Fruit fly (Drosophila melanogaster) Kc167 (cell line): Measurements from ENCODE around the gene Ugt37A2.

ENCODE experiments used
- Myc ChIP-seq: fragments of >200 bp; optimal IDR thresholded peaks from 2 replicates; lab custom pipeline; 2017; ENCODE audit warnings: missing external identifiers
- Sin3A ChIP-seq: fragments of >200 bp; optimal IDR thresholded peaks from 2 replicates; lab custom pipeline; 2018; ENCODE audit warnings: missing external identifiers
- h ChIP-seq: fragments of >200 bp; optimal IDR thresholded peaks from 3 replicates; lab custom pipeline; 2018; ENCODE audit warnings: missing external identifiers
- insv ChIP-seq: fragments of >200 bp; optimal IDR thresholded peaks from 3 replicates; lab custom pipeline; 2018; ENCODE audit warnings: missing external identifiers
- psq ChIP-seq: fragments of >200 bp; optimal IDR thresholded peaks from 2 replicates; lab custom pipeline; 2017; ENCODE audit warnings: missing external identifiers
- ttk ChIP-seq: sonication (Bioruptor generic); optimal IDR thresholded peaks from 2 replicates; lab custom pipeline; 2017; ENCODE audit warnings: missing external identifiers

Gene Ugt37A2

DNA sequence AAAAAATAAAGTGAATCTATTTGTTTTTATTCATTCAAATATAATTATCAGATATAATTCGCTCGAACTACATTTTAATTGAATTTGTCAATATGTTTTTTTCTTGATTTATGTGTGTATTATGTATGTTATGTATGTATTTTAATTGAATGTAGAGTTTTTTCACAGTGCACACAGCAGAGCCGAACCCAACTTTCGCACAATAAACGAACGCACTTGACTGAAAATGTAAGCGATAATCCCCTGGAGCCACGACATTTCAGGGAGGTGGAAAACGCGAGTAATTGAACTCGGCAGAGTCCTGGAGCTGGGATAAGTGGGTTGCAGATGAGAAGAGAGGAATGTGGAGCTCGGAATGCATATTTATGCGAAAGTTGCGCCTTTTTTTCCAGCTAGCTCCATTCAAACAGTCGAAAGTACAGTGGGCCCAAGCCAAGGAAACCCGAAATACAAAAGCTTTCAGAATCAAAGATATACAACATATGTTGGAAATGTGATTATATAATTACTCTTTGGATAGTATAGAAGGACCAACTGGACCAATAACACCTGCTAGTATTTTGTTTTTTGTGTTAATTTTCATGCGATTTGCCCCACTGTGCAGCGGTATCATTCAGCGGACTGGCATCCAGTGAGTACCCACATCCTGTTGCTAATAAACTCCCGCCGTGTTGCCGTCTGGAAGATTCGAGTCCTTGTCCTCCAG, 11.3 kb upstream of the Ugt37A2 start:
- TF ChIP-seq Sin3A (no peak), insv (lab: Kevin White, UChicago) (no peak), psq (no peak), h (lab: Kevin White, UChicago) (no peak), Myc (lab: Kevin White, UChicago) (no peak), ttk (lab: Kevin White, UChicago) (no peak)

DNA sequence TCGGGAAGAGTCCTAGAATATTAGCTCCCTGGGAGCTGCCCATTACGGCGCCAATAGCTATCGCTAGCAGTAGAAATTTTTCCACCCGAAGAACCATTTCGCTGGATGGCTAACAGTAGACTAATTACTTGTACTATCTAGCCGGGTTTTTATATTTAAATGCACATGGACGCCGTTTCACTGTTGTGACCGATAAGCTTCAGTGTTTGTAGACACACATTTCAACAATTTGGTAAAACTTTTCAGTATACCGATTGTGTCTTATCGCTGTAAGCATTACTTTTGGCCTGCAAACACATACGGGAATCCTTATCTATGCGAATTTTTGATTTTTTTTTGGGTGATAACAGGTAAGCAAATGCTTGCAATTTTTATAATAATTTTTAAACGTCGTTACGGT, 4.1 kb downstream of the Ugt37A2 start, which contains the start of gene Ugt37A3:
Gene Ugt37A3 (minus strand): TSS at position 101 of the 400 bp plus-strand sequence.
- TF ChIP-seq Myc (lab: Kevin White, UChicago) (no peak), ttk (lab: Kevin White, UChicago) (no peak), Sin3A (no peak), h (lab: Kevin White, UChicago) (no peak), insv (lab: Kevin White, UChicago) (no peak), psq (no peak)

DNA sequence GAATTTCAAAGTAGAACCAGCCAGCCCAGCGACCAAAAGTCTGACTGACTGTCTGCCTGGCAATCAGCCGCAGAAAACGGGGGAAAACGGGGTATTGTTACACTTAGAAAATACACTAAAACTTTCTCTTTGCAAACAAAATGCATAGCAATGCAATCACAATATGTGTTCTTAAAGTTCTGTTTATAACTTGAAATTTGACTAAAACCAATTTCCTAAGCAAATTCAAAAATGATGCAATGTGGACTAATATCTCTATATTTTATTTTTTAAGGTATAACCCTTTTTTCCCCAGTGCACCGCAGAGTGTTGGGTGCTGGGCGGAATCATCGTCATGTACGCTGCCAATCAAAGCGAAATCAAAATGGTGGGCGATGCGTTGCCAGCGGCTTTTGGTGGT, 11.6 kb downstream of the Ugt37A2 start:
- TF ChIP-seq Sin3A (no peak), insv (lab: Kevin White, UChicago) (no peak), h (lab: Kevin White, UChicago) (no peak), ttk (lab: Kevin White, UChicago) (no peak), psq (no peak), Myc (lab: Kevin White, UChicago) (no peak)

DNA sequence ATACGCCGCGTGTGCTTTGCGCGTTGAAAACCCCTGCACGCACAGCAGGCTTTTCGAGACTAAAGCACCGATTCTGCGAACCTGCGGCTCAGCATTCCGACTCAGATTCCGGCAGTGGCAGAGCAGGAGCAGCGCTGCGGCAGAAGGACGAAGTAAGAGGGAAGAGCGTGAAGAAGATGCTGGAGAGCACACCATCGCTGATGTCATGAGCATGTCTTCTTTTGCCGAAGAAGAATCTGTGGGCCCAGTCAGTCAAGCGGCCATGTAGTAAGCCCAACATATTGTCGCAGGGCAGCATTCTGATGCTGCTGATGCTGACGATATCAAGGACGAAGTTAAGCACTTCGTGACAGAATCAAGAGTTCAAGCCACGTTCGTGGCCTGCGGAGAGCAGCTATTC, 43.7 kb downstream of the Ugt37A2 start, which contains the start of gene beat-Vc:
Gene beat-Vc (minus strand): TSS at position 65 of the 400 bp plus-strand sequence.
- no peak for TF ChIP-seq ttk (lab: Kevin White, UChicago)
- no peak for TF ChIP-seq Sin3A
- no peak for TF ChIP-seq psq
- no peak for TF ChIP-seq Myc (lab: Kevin White, UChicago)
- TF ChIP-seq insv (lab: Kevin White, UChicago) = no peak
- no peak for TF ChIP-seq h (lab: Kevin White, UChicago)
